Fruit fly (Drosophila melanogaster): ENCODE measurements around the gene CAH9.

- TF ChIP-seq CG8478 (optimal IDR thresholded peaks at IDR 0.05) (no peak), Dll (optimal IDR thresholded peaks at IDR 0.05) (peak; percentile 51)
These were observed 44.1 kb upstream of the CAH9 start for dm6 chr3R:27149884-27150676.
